Fruit fly (Drosophila melanogaster): Measurements from ENCODE around the gene CG13895.

CG13895 gene

DNA sequence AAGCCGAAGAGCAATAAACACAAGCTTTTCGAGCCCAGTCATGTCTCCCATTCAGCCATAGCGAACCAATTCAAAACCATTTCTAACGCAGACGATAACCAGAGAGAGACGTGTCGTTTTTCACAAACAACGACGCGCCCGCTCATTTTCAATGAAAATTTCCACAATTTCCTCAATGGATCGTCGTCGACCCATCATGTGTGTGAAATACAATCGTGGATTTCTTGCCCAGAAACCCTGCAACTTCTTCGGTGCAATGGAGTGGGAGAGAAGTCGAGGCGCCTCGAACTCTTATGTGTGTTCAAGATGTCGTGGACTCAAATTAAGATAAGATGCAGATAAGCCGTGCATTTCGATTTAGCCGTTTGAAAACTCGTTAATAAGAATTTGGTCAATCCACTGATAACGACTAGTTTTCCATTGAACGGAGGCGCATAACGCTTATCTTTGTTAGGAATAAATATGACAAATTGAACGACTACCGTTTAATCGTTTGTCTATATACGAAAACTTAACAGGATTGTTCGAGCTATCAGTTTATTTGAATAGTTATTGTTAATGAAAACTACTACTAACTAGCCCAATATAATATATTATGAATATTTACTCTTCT, 39.8 kb upstream of the CG13895 start:
- TF ChIP-seq CG6163 (GFP tag; IDR thresholded peaks at IDR 0.05) (0 out of 3 replicates have a peak, but pooled peaks have one; percentile 17), CG15336 (GFP tag; IDR thresholded peaks at IDR 0.05) (no peak)

DNA sequence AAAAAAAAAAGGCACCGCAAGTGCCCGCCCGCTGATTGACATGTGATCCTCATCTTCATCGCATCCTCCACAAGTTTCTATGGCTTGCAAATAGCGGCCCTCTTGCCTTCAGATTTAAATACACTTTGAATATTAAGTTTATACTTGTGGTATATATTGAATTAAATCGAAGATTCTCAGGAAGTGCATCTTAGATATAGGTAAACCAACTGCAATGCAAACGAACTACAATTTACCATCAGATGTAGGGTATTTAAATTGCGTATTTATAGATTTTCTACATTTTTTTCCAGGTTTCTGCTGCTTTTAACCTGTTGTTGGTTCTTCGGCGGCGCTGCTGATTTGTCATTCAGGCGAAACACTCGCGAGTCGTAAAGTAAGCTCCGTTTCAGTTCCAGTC, 39.0 kb upstream of the CG13895 start:
- TF ChIP-seq Hr39 (GFP tag; optimal IDR thresholded peaks at IDR 0.05) (no peak), esn (GFP tag; optimal IDR thresholded peaks at IDR 0.05) (no peak), CG32006 (GFP tag; optimal IDR thresholded peaks at IDR 0.05) (no peak), Eip75B (GFP tag; optimal IDR thresholded peaks at IDR 0.05) (no peak), CG10669 (GFP tag; optimal IDR thresholded peaks at IDR 0.05) (peak; percentile 34), salr (GFP tag; optimal IDR thresholded peaks at IDR 0.05) (no peak), net (GFP tag; optimal IDR thresholded peaks at IDR 0.05) (no peak), CG6276 (GFP tag; optimal IDR thresholded peaks at IDR 0.05) (no peak), CG6808 (GFP tag; optimal IDR thresholded peaks at IDR 0.05) (peak; percentile 10), svp (GFP tag) (peak; percentile 33), CG34406 (GFP tag; optimal IDR thresholded peaks at IDR 0.05) (no peak), CG11902 (GFP tag; optimal IDR thresholded peaks at IDR 0.05) (no peak), CG3919 (GFP tag; optimal IDR thresholded peaks at IDR 0.05) (no peak), CG6792 (GFP tag; optimal IDR thresholded peaks at IDR 0.05) (no peak), CG11762 (GFP tag; optimal IDR thresholded peaks at IDR 0.05; ENCODE audit: insufficient read depth) (no peak), CG4318 (GFP tag; optimal IDR thresholded peaks at IDR 0.05) (no peak), CG16779 (tag; optimal IDR thresholded peaks at IDR 0.05) (no peak), Met (GFP tag; optimal IDR thresholded peaks at IDR 0.05) (no peak), OdsH (GFP tag; optimal IDR thresholded peaks at IDR 0.05) (peak; percentile 29), CG8119 (GFP tag; IDR thresholded peaks at IDR 0.05) (no peak), CG11294 (GFP tag; IDR thresholded peaks at IDR 0.05) (no peak), pdm3 (GFP tag; optimal IDR thresholded peaks at IDR 0.05) (peak; percentile 30), acj6 (GFP tag; optimal IDR thresholded peaks at IDR 0.05) (peak; percentile 21), Eip93F (GFP tag; optimal IDR thresholded peaks at IDR 0.05) (no peak), Eip78C (GFP tag) (peak; percentile 42), fd85E (GFP tag; optimal IDR thresholded peaks at IDR 0.05) (no peak), Sox102F (GFP tag; optimal IDR thresholded peaks at IDR 0.05) (no peak), spab (GFP tag; optimal IDR thresholded peaks at IDR 0.05) (peak; percentile 10), eg (GFP tag; IDR thresholded peaks at IDR 0.05) (no peak), CG6163 (GFP tag; IDR thresholded peaks at IDR 0.05) (no peak), CG3032 (tag; optimal IDR thresholded peaks at IDR 0.05) (peak; percentile 8), CG8632 (GFP tag; optimal IDR thresholded peaks at IDR 0.05) (peak; percentile 31), Ets96B (tag; optimal IDR thresholded peaks at IDR 0.05) (peak; percentile 43), fd59A (GFP tag; optimal IDR thresholded peaks at IDR 0.05) (peak; percentile 34), fkh (GFP tag; optimal IDR thresholded peaks at IDR 0.05) (no peak), Smox (GFP tag; optimal IDR thresholded peaks at IDR 0.05) (no peak), Hr4 (GFP tag; optimal IDR thresholded peaks at IDR 0.05) (no peak), CG10631 (GFP tag; optimal IDR thresholded peaks at IDR 0.05) (no peak), dsx (GFP tag; optimal IDR thresholded peaks at IDR 0.05; ENCODE audit: poor library complexity, severe bottlenecking) (peak; percentile 37), vri (GFP tag; optimal IDR thresholded peaks at IDR 0.05) (no peak), CG7368 (GFP tag; optimal IDR thresholded peaks at IDR 0.05) (no peak), Blimp-1 (GFP tag; optimal IDR thresholded peaks at IDR 0.05) (no peak), ss (GFP tag; optimal IDR thresholded peaks at IDR 0.05) (peak in 1 of 2 experiments; percentile 10), Gug (GFP tag; IDR thresholded peaks at IDR 0.05) (no peak), CG6854 (GFP tag; optimal IDR thresholded peaks at IDR 0.05) (no peak), CG9139 (GFP tag; optimal IDR thresholded peaks at IDR 0.05) (no peak), Sox15 (GFP tag; optimal IDR thresholded peaks at IDR 0.05) (no peak), cyc (GFP tag; optimal IDR thresholded peaks at IDR 0.05) (no peak), CG1621 (tag; optimal IDR thresholded peaks at IDR 0.05) (no peak)
